Worm (Caenorhabditis elegans): Measurements from ENCODE around the gene C02F5.14.

- no peak for TF ChIP-seq F13C5.2 (tag; optimal IDR thresholded peaks at IDR 0.05)
- no peak for TF ChIP-seq ama-1 (optimal IDR thresholded peaks at IDR 0.05)
- TF ChIP-seq hmg-4 (GFP tag; optimal IDR thresholded peaks at IDR 0.05), result no peak
- TF ChIP-seq tbx-11 (GFP tag; IDR thresholded peaks at IDR 0.05), result no peak
- TF ChIP-seq sea-1 (GFP tag; conservative IDR thresholded peaks at IDR 0.05), result no peak
- TF ChIP-seq tbx-37 (GFP tag; conservative IDR thresholded peaks at IDR 0.05), result no peak
- TF ChIP-seq flt-1 (GFP tag; IDR thresholded peaks at IDR 0.05), result no peak
- no peak for TF ChIP-seq tra-4 (tag; optimal IDR thresholded peaks at IDR 0.05)
Measured at ce11 chrIII:8258045-8258444, 22.7 kb upstream of the C02F5.14 start, which contains the start of gene ncr-2.
